Worm (Caenorhabditis elegans) whole organism, L4/young adult: ENCODE measurements around the gene Y45F10C.6.

Experiments used
- dao-5 ChIP-seq: sonication (generic microtip); optimal IDR thresholded peaks from 2 replicates; lab custom pipeline; 2016; ENCODE audit warnings: missing genotype, missing genetic modification characterization, moderate library complexity, missing compliant biosample characterization
- him-1 ChIP-seq: sonication (generic microtip); optimal IDR thresholded peaks from 2 replicates; lab custom pipeline; 2016; ENCODE audit warnings: missing genotype, missing genetic modification reagents, missing genetic modification characterization, missing compliant biosample characterization

- TF ChIP-seq him-1 (tag; lab: Kevin White, UChicago) (no peak), dao-5 (tag; lab: Kevin White, UChicago) (no peak)
Observed at ce11 chrIV:13684827-13685226, 32.7 kb downstream of the Y45F10C.6 start.
